Fruit fly (Drosophila melanogaster) whole organism, wandering third instar larva: ENCODE measurements around the gene CG43354.

Experiments used
- Abd-B ChIP-seq: fragments of >200 bp; optimal IDR thresholded peaks from 2 replicates; lab custom pipeline; 2017; ENCODE audit warnings: missing biosample characterization, missing genetic modification characterization
- CG32264 ChIP-seq: fragments of 200-800 bp; sonication (Bioruptor generic); optimal IDR thresholded peaks from 2 replicates; lab custom pipeline; 2016; ENCODE audit warnings: missing biosample characterization, missing genetic modification characterization
- CG9705 ChIP-seq: fragments of 200-800 bp; sonication (Bioruptor generic); optimal IDR thresholded peaks from 2 replicates; lab custom pipeline; 2018; ENCODE audit warnings: missing biosample characterization, mild to moderate bottlenecking, missing genetic modification characterization
- CrebA ChIP-seq: fragments of 200-800 bp; sonication (Bioruptor generic); optimal IDR thresholded peaks from 2 replicates; lab custom pipeline; 2016; ENCODE audit warnings: missing biosample characterization, mild to moderate bottlenecking, missing genetic modification characterization, borderline replicate concordance
- Dfd ChIP-seq: fragments of >200 bp; optimal IDR thresholded peaks from 2 replicates; lab custom pipeline; 2017; ENCODE audit warnings: missing biosample characterization, missing genetic modification characterization
- Dif ChIP-seq: fragments of 200-275, 200-300 bp; sonication (Bioruptor generic); optimal IDR thresholded peaks from 2 replicates; lab custom pipeline; 2018; ENCODE audit warnings: missing biosample characterization, missing genetic modification characterization; ENCODE audit not compliant: partially characterized antibody
- GATAd ChIP-seq: sonication (Bioruptor generic); optimal IDR thresholded peaks from 2 replicates; lab custom pipeline; 2016; ENCODE audit warnings: missing biosample characterization, missing genetic modification characterization
- HLH106 ChIP-seq: fragments of 200-800 bp; optimal IDR thresholded peaks from 3 replicates; lab custom pipeline; 2019; ENCODE audit warnings: missing biosample characterization, mild to moderate bottlenecking, missing genetic modification characterization, moderate library complexity
- Hnf4 ChIP-seq: fragments of 200-800 bp; sonication (Bioruptor generic); optimal IDR thresholded peaks from 2 replicates; lab custom pipeline; 2016; ENCODE audit warnings: missing biosample characterization, mild to moderate bottlenecking, missing genetic modification characterization
- Hr83 ChIP-seq: fragments of 200-300 bp; sonication (Bioruptor generic); optimal IDR thresholded peaks from 2 replicates; lab custom pipeline; 2016; ENCODE audit warnings: missing biosample characterization, mild to moderate bottlenecking, missing genetic modification characterization, moderate library complexity; ENCODE audit not compliant: poor library complexity, severe bottlenecking
- Jra ChIP-seq: sonication (Bioruptor generic); optimal IDR thresholded peaks from 2 replicates; lab custom pipeline; 2016; ENCODE audit warnings: missing biosample characterization, missing genetic modification characterization
- Mio ChIP-seq: sonication (Bioruptor generic); optimal IDR thresholded peaks from 2 replicates; lab custom pipeline; 2016; ENCODE audit warnings: missing biosample characterization, missing genetic modification characterization
- Myc ChIP-seq: fragments of >200 bp; optimal IDR thresholded peaks from 2 replicates; lab custom pipeline; 2017
- N ChIP-seq: fragments of >200 bp; optimal IDR thresholded peaks from 2 replicates; lab custom pipeline; 2018; ENCODE audit warnings: missing biosample characterization, missing external identifiers, missing genetic modification characterization
- OdsH ChIP-seq: fragments of 200-800 bp; sonication (Bioruptor generic); optimal IDR thresholded peaks from 2 replicates; lab custom pipeline; 2016; ENCODE audit warnings: missing biosample characterization, mild to moderate bottlenecking, missing genetic modification characterization
- Rel ChIP-seq, 2 experiments: fragments of 200-800 bp; sonication (Bioruptor generic) in 1 of 2; optimal IDR thresholded peaks; 2 replicates in 1 of 2; 3 replicates in 1 of 2; lab custom pipeline; 2016 to 2019; ENCODE audit warnings: mild to moderate bottlenecking in 2 of 2, missing biosample characterization in 2 of 2, missing genetic modification characterization in 2 of 2, moderate library complexity in 1 of 2
- Sp1 ChIP-seq: fragments of 200-800 bp; sonication (Bioruptor generic); optimal IDR thresholded peaks from 3 replicates; lab custom pipeline; 2019; ENCODE audit warnings: missing biosample characterization, mild to moderate bottlenecking, missing genetic modification characterization, moderate library complexity
- Vsx2 ChIP-seq: fragments of 200-300, 225-300 bp; sonication (Bioruptor generic); optimal IDR thresholded peaks from 2 replicates; lab custom pipeline; 2018; ENCODE audit warnings: missing biosample characterization, missing genetic modification characterization; ENCODE audit not compliant: partially characterized antibody
- br ChIP-seq: fragments of 200-800 bp; sonication (Bioruptor generic); optimal IDR thresholded peaks from 2 replicates; lab custom pipeline; 2016; ENCODE audit warnings: missing biosample characterization, missing genetic modification characterization
- dl ChIP-seq, 2 experiments: fragments of 175-275, 200-275 bp in 1 of 2; fragments of 200-275 bp in 1 of 2; sonication (Bioruptor generic); optimal IDR thresholded peaks; lab custom pipeline; 2018; ENCODE audit warnings: mild to moderate bottlenecking in 2 of 2, missing biosample characterization in 2 of 2, missing genetic modification characterization in 2 of 2, moderate library complexity in 2 of 2; ENCODE audit not compliant: partially characterized antibody in 2 of 2, insufficient read depth in 1 of 2
- dmrt93B ChIP-seq: fragments of 200-800 bp; sonication (Bioruptor generic); optimal IDR thresholded peaks from 2 replicates; lab custom pipeline; 2018; ENCODE audit warnings: missing biosample characterization, mild to moderate bottlenecking, missing genetic modification characterization
- dsf ChIP-seq: sonication (Bioruptor generic); optimal IDR thresholded peaks from 2 replicates; lab custom pipeline; 2016; ENCODE audit warnings: missing biosample characterization, missing genetic modification characterization, borderline replicate concordance
- ey ChIP-seq: fragments of 200-800 bp; sonication (Bioruptor generic); optimal IDR thresholded peaks from 2 replicates; lab custom pipeline; 2016; ENCODE audit warnings: missing biosample characterization, missing genetic modification characterization
- foxo ChIP-seq, 2 experiments: fragments of 200-800 bp; sonication (Bioruptor generic); optimal IDR thresholded peaks; 2 replicates in 1 of 2; 3 replicates in 1 of 2; lab custom pipeline; 2016 to 2017; ENCODE audit warnings: missing biosample characterization in 2 of 2, missing genetic modification characterization in 2 of 2
- h ChIP-seq: fragments of 200-800 bp; sonication (Bioruptor generic); optimal IDR thresholded peaks from 3 replicates; lab custom pipeline; 2016; ENCODE audit warnings: missing biosample characterization, mild to moderate bottlenecking, missing genetic modification characterization
- jim ChIP-seq: fragments of 175-275, 200-325 bp; sonication (Bioruptor generic); optimal IDR thresholded peaks from 2 replicates; lab custom pipeline; 2016; ENCODE audit warnings: missing biosample characterization, mild to moderate bottlenecking, missing genetic modification characterization
- pan ChIP-seq: fragments of >200 bp; optimal IDR thresholded peaks from 2 replicates; lab custom pipeline; 2017
- psq ChIP-seq: fragments of 200-800 bp; sonication (Bioruptor generic); optimal IDR thresholded peaks from 3 replicates; lab custom pipeline; 2017; ENCODE audit warnings: missing biosample characterization, mild to moderate bottlenecking, missing genetic modification characterization, moderate library complexity
- rgr ChIP-seq: fragments of 200-800 bp; sonication (Bioruptor generic); optimal IDR thresholded peaks from 3 replicates; lab custom pipeline; 2016; ENCODE audit warnings: missing biosample characterization, mild to moderate bottlenecking, missing genetic modification characterization
- sage ChIP-seq: fragments of 200-800 bp; sonication (Bioruptor generic); optimal IDR thresholded peaks from 2 replicates; lab custom pipeline; 2016; ENCODE audit warnings: missing biosample characterization, mild to moderate bottlenecking, missing genetic modification characterization
- usp ChIP-seq: fragments of >200 bp; optimal IDR thresholded peaks from 2 replicates; lab custom pipeline; 2017; ENCODE audit warnings: missing biosample characterization, missing genetic modification characterization
- woc ChIP-seq: sonication (Bioruptor generic); optimal IDR thresholded peaks from 2 replicates; lab custom pipeline; 2016; ENCODE audit warnings: missing biosample characterization, mild to moderate bottlenecking, missing genetic modification characterization

CG43354 gene

DNA sequence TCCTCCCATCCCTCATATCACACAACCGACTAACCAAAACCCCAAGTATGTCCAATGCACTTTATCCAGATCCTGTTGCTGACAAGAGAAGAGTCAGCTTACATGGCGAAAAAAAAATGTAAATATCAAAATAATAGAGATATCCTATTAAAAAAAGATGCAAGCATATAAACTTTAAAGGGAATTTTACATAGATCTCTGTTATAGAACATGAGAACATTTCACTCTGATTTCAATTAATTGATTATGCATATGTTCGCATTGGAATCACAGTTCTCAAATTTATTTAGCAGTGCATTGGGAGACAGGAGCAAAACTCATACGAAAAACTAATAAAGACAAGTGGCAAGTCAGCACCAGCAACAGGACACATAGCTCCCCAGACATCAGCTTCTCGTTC lies 1.4 kb downstream of the CG43354 start:
- TF ChIP-seq Mio (no peak), br (GFP tag; lab: Kevin White, UChicago) (no peak), CG9705 (GFP tag; lab: Kevin White, UChicago) (no peak), Vsx2 (GFP tag; lab: Kevin White, UChicago) (no peak), dl (GFP tag; optimal IDR thresholded peaks at IDR 0.05; lab: Kevin White, UChicago; ENCODE audit: insufficient read depth in 1 of 2, partially characterized antibody in 2 of 2) (no peak), usp (GFP tag; lab: Kevin White, UChicago) (no peak), sage (GFP tag; lab: Kevin White, UChicago) (no peak), CG32264 (GFP tag; lab: Kevin White, UChicago) (no peak), h (GFP tag; lab: Kevin White, UChicago) (no peak), rgr (GFP tag; lab: Kevin White, UChicago) (no peak), dsf (GFP tag; lab: Kevin White, UChicago) (no peak), Myc (lab: Kevin White, UChicago) (no peak), woc (GFP tag; lab: Kevin White, UChicago) (no peak), dmrt93B (GFP tag; lab: Kevin White, UChicago) (no peak), Dif (no peak), Hr83 (no peak), Jra (GFP tag; lab: Kevin White, UChicago) (no peak)

dm6 chr2L:18305057-18305829 lies 4.0 kb downstream of the CG43354 start:
- TF ChIP-seq Hr83, result no peak
- TF ChIP-seq Rel (GFP tag; optimal IDR thresholded peaks at IDR 0.05; lab: Kevin White, UChicago), result no peak
- TF ChIP-seq Rel (tag; optimal IDR thresholded peaks at IDR 0.05; lab: Kevin White, UChicago), result no peak
- TF ChIP-seq Myc (lab: Kevin White, UChicago), result no peak

DNA sequence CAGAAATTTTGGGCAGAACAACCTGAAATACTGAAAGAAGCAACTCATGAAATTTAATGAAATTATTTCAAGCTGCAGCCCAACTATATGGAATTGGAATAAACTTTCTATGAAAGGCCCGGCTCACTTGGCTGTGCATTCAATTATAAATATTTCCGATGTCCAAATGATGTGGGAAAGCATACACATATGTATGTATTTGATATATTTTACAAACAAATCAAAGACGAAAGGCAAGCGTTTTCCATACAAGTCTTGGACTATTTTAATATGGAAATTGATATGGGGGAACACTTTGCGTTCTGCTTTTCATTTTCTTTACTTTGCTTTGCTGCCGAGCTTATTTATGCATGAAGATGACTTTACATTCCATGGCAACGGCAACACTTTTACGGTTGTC lies 4.8 kb downstream of the CG43354 start:
- TF ChIP-seq CG9705 (GFP tag; lab: Kevin White, UChicago) (no peak), br (GFP tag; lab: Kevin White, UChicago) (no peak), CrebA (GFP tag; lab: Kevin White, UChicago) (no peak), Abd-B (GFP tag; lab: Kevin White, UChicago) (no peak), h (GFP tag; lab: Kevin White, UChicago) (no peak), jim (GFP tag; lab: Kevin White, UChicago) (no peak), pan (lab: Kevin White, UChicago) (no peak), N (no peak), foxo (GFP tag; optimal IDR thresholded peaks at IDR 0.05; lab: Kevin White, UChicago) (no peak), GATAd (no peak), dl (GFP tag; optimal IDR thresholded peaks at IDR 0.05; lab: Kevin White, UChicago; ENCODE audit: insufficient read depth in 1 of 2, partially characterized antibody in 2 of 2) (no peak), Dif (no peak)

- no peak for TF ChIP-seq h (GFP tag; lab: Kevin White, UChicago)
- TF ChIP-seq usp (GFP tag; lab: Kevin White, UChicago), result no peak
- no peak for TF ChIP-seq dl (GFP tag; optimal IDR thresholded peaks at IDR 0.05; lab: Kevin White, UChicago; ENCODE audit: insufficient read depth in 1 of 2, partially characterized antibody in 2 of 2)
- no peak for TF ChIP-seq ey (GFP tag; lab: Kevin White, UChicago)
- no peak for TF ChIP-seq Hnf4 (GFP tag; lab: Kevin White, UChicago)
- TF ChIP-seq foxo (GFP tag; optimal IDR thresholded peaks at IDR 0.05; lab: Kevin White, UChicago), result no peak
- no peak for TF ChIP-seq Myc (lab: Kevin White, UChicago)
- TF ChIP-seq Dfd (GFP tag; lab: Kevin White, UChicago), result no peak
- TF ChIP-seq dmrt93B (GFP tag; lab: Kevin White, UChicago), result no peak
- no peak for TF ChIP-seq HLH106
- no peak for TF ChIP-seq woc (GFP tag; lab: Kevin White, UChicago)
Observed at dm6 chr2L:18302780-18303179, 6.5 kb downstream of the CG43354 start.

DNA sequence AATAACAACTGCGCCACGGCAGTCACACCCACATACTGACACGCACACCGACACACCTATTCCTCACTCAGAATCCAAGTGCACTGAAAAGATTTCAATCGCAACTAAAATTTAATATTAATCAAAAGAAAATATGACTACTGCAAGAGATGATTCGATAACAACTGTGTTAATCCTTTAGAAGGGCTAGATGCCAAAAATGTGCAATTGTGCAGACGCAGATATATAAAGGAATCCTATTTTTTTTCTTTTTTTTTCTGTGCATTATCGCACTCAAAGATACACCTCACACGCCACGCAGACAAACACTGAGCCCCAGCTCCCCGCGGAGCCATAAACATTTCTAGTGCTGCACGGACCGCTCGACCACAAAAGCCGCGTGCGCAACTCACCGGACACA lies 10.7 kb downstream of the CG43354 start:
- TF ChIP-seq Sp1 (GFP tag; lab: Kevin White, UChicago) (no peak), GATAd (no peak), psq (GFP tag; lab: Kevin White, UChicago) (no peak), dsf (GFP tag; lab: Kevin White, UChicago) (no peak), pan (lab: Kevin White, UChicago) (no peak), Abd-B (GFP tag; lab: Kevin White, UChicago) (no peak), Dif (no peak), Hr83 (no peak), OdsH (GFP tag; lab: Kevin White, UChicago) (no peak)
